Worm (Caenorhabditis elegans) whole organism, L4/young adult: ENCODE measurements around the gene Y43B11AR.1.
A peak's percentile ranks its signal among the peaks of the same experiment; 100 is the strongest.

Source experiments
- W03F9.2 ChIP-seq: fragments of 150-350 bp; optimal IDR thresholded peaks from 2 replicates; lab custom pipeline; 2014; ENCODE audit warnings: missing biosample characterization, missing genetic modification characterization
- dao-5 ChIP-seq: sonication (generic microtip); optimal IDR thresholded peaks from 2 replicates; lab custom pipeline; 2016; ENCODE audit warnings: missing genotype, missing genetic modification characterization, moderate library complexity, missing compliant biosample characterization
- him-1 ChIP-seq: sonication (generic microtip); optimal IDR thresholded peaks from 2 replicates; lab custom pipeline; 2016; ENCODE audit warnings: missing genotype, missing genetic modification reagents, missing genetic modification characterization, missing compliant biosample characterization

Y43B11AR.1 gene

ce11 chrIV:7103211-7103679 lies 21.9 kb downstream of the Y43B11AR.1 start, which contains the start of the genes rde-8 and ZC477.3:
Gene rde-8 (minus strand): TSS chrIV:7103261.
Gene ZC477.3 (plus strand): TSS chrIV:7103492.
- TF ChIP-seq him-1 (tag; lab: Kevin White, UChicago) (no peak), W03F9.2 (tag; lab: Kevin White, UChicago) (peak; percentile 75), dao-5 (tag; lab: Kevin White, UChicago) (no peak)

DNA sequence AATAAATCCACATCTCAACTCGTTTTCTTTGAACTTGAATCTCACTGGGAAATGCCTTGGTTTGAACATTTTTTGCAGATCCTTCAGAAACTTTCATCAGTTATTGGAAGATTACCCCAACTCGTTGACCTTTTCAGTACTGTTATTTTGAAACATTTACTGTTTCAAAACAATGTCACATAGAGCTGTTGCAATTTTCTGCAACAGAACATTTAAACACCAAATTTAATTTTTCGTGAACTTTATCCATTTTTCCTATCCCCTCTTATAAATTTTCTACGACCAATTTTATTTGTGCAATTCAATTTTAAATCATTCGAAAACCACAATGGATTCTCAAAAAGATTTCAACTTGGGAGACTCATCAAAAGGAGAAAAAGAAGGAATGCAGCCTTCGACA lies 26.6 kb downstream of the Y43B11AR.1 start, which contains the start of gene ZC477.2:
Gene ZC477.2 (plus strand): TSS at position 301 of the 400 bp plus-strand sequence.
- TF ChIP-seq W03F9.2 (tag; lab: Kevin White, UChicago): no peak
- no peak for TF ChIP-seq dao-5 (tag; lab: Kevin White, UChicago)
- TF ChIP-seq him-1 (tag; lab: Kevin White, UChicago): no peak

ce11 chrIV:7111354-7111753 lies 30.0 kb downstream of the Y43B11AR.1 start, which contains the start of the genes ZC477.7 and ssq-3:
Gene ZC477.7 (minus strand): TSS chrIV:7111454.
Gene ssq-3 (plus strand): TSS chrIV:7111604.
- TF ChIP-seq W03F9.2 (tag; lab: Kevin White, UChicago): no peak
- TF ChIP-seq dao-5 (tag; lab: Kevin White, UChicago): no peak
- TF ChIP-seq him-1 (tag; lab: Kevin White, UChicago): no peak

- no peak for TF ChIP-seq W03F9.2 (tag; lab: Kevin White, UChicago)
- TF ChIP-seq dao-5 (tag; lab: Kevin White, UChicago): no peak
- no peak for TF ChIP-seq him-1 (tag; lab: Kevin White, UChicago)
Observed at ce11 chrIV:7114599-7114998, 33.3 kb downstream of the Y43B11AR.1 start, which contains the start of gene nas-8. Gene nas-8 (plus strand): TSS chrIV:7114899.

DNA sequence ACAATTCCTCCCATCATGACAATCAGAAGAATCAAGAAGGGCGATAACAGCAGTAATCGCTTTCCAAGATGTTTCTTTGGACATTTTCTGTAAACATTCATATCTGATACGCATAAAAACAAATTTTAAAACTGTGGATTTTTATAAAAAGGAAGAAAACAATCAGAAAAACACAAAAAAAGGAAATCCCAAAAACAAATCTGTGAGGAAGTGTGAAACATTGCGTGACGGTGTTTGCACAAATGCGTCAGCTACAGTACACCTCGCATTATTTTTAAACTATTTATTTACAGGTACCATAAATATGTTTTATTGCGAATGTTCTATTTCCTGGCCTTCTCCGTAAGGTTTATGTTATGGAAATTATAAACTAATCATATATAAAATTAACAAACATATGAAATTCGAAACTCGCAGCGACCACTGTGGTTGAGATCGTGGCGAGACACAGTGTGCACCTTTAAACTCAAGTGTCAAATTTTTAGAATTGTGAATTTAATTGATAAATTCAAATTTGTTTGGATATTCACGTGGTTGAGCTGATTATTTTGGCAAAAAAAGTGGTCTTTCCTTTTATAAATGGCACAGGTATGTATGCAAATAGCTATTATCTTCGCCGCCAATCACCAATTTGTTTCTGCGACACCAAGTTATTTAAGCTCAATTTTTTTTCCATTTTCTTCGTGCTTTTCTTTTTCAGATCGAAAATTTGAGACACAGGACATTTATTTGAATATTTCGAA lies 40.2 kb downstream of the Y43B11AR.1 start, which contains the start of the genes C34D4.10 and str-48:
Gene C34D4.10 (minus strand): TSS at position 101 of the 743 bp plus-strand sequence.
Gene str-48 (plus strand): TSS at position 693 of the 743 bp plus-strand sequence.
- TF ChIP-seq W03F9.2 (tag; lab: Kevin White, UChicago) (no peak), dao-5 (tag; lab: Kevin White, UChicago) (no peak), him-1 (tag; lab: Kevin White, UChicago) (no peak)

DNA sequence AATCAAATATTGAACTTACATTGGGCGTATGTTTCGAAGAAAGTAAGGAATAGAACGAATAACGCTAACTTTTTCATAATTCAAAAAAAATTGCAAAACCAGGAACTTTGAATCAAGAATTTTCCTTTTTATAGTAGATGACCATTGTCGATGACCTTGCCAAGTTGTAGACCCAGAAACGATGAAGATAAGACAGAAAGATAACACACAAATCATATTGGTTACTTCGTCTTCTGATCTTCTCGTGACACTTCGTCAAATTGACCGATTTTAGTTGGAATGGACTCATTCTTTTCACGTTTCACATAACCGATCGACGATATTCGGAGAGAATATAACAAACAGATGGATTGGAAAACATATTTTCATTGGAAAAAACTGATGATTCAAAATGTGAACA lies 50.5 kb downstream of the Y43B11AR.1 start, which contains the start of gene grsp-3:
Gene grsp-3 (minus strand): TSS at position 149 of the 400 bp plus-strand sequence.
- TF ChIP-seq him-1 (tag; lab: Kevin White, UChicago) (no peak), W03F9.2 (tag; lab: Kevin White, UChicago) (no peak), dao-5 (tag; lab: Kevin White, UChicago) (no peak)
